Worm (Caenorhabditis elegans): ENCODE results near the gene idpp-3.

ce11 chrX:15008697-15009096 is 47.3 kb upstream of the idpp-3 start:
- TF ChIP-seq skn-1 (tag; optimal IDR thresholded peaks at IDR 0.05): no peak
- TF ChIP-seq aly-2 (tag; optimal IDR thresholded peaks at IDR 0.05): no peak
- TF ChIP-seq dmd-4 (tag; optimal IDR thresholded peaks at IDR 0.05): no peak
